Worm (Caenorhabditis elegans) whole organism, late embryonic: Measurements from ENCODE around the gene C49A9.9.

ENCODE experiments used
- C38D4.7 ChIP-seq: fragments of 200-800 bp; sonication (Bioruptor generic); optimal IDR thresholded peaks from 2 replicates; lab custom pipeline; 2018; ENCODE audit warnings: mild to moderate bottlenecking, missing genetic modification characterization, moderate library complexity, missing compliant biosample characterization
- F13H6.1 ChIP-seq: sonication (generic microtip); optimal IDR thresholded peaks from 2 replicates; lab custom pipeline; 2016; ENCODE audit warnings: missing genetic modification characterization, missing compliant biosample characterization
- K02D7.2 ChIP-seq: sonication (generic microtip); optimal IDR thresholded peaks from 2 replicates; lab custom pipeline; 2017; ENCODE audit warnings: mild to moderate bottlenecking, missing genetic modification characterization, missing compliant biosample characterization
- Y22D7AL.16 ChIP-seq: sonication (generic microtip); optimal IDR thresholded peaks from 2 replicates; lab custom pipeline; 2016; ENCODE audit warnings: missing genetic modification characterization, missing compliant biosample characterization
- ahr-1 ChIP-seq: sonication (generic microtip); optimal IDR thresholded peaks from 2 replicates; lab custom pipeline; 2016; ENCODE audit warnings: missing genetic modification characterization, missing compliant biosample characterization
- ama-1 ChIP-seq: fragments of 150-350 bp; optimal IDR thresholded peaks from 2 replicates; lab custom pipeline; 2014
- ceh-14 ChIP-seq: sonication (generic microtip); optimal IDR thresholded peaks from 2 replicates; lab custom pipeline; 2016; ENCODE audit warnings: missing genotype, missing genetic modification characterization, missing compliant biosample characterization
- ceh-24 ChIP-seq: sonication (generic microtip); optimal IDR thresholded peaks from 2 replicates; lab custom pipeline; 2016; ENCODE audit warnings: mild to moderate bottlenecking, missing genetic modification characterization, missing compliant biosample characterization
- ceh-30 ChIP-seq: fragments of 150-350 bp; optimal IDR thresholded peaks from 2 replicates; lab custom pipeline; 2014; ENCODE audit warnings: missing biosample characterization, missing genetic modification characterization
- ceh-31 ChIP-seq: sonication (generic microtip); optimal IDR thresholded peaks from 2 replicates; lab custom pipeline; 2016; ENCODE audit warnings: missing genetic modification characterization, missing compliant biosample characterization
- ceh-34 ChIP-seq: sonication (generic microtip); optimal IDR thresholded peaks from 2 replicates; lab custom pipeline; 2016; ENCODE audit warnings: mild to moderate bottlenecking, missing genetic modification characterization, missing compliant biosample characterization
- ceh-9 ChIP-seq: sonication (generic microtip); optimal IDR thresholded peaks from 2 replicates; lab custom pipeline; 2016; ENCODE audit warnings: mild to moderate bottlenecking, missing genetic modification characterization, inconsistent platforms, missing compliant biosample characterization
- elt-2 ChIP-seq: sonication (generic microtip); optimal IDR thresholded peaks from 2 replicates; lab custom pipeline; 2016; ENCODE audit warnings: missing genetic modification reagents, missing genetic modification characterization, missing compliant biosample characterization
- elt-4 ChIP-seq: sonication (generic microtip); optimal IDR thresholded peaks from 2 replicates; lab custom pipeline; 2016; ENCODE audit warnings: missing genetic modification characterization, missing compliant biosample characterization
- eyg-1 ChIP-seq: sonication (generic microtip); optimal IDR thresholded peaks from 2 replicates; lab custom pipeline; 2016; ENCODE audit warnings: missing genotype, missing genetic modification characterization, missing compliant biosample characterization
- fkh-10 ChIP-seq: fragments of 150-350 bp; optimal IDR thresholded peaks from 2 replicates; lab custom pipeline; 2014; ENCODE audit warnings: missing biosample characterization, missing genetic modification reagents, missing genetic modification characterization
- gmeb-2 ChIP-seq: sonication (generic microtip); optimal IDR thresholded peaks from 2 replicates; lab custom pipeline; 2016; ENCODE audit warnings: missing genetic modification characterization, inconsistent platforms, missing compliant biosample characterization
- hlh-30 ChIP-seq: sonication (generic microtip); optimal IDR thresholded peaks from 2 replicates; lab custom pipeline; 2017; ENCODE audit warnings: antibody characterized with exemption, missing genetic modification characterization, missing compliant biosample characterization; ENCODE audit not compliant: insufficient read depth
- hlh-6 ChIP-seq: sonication (generic microtip); optimal IDR thresholded peaks from 2 replicates; lab custom pipeline; 2016; ENCODE audit warnings: missing genotype, missing genetic modification characterization, missing compliant biosample characterization
- hlh-8 ChIP-seq: sonication (generic microtip); optimal IDR thresholded peaks from 2 replicates; lab custom pipeline; 2016; ENCODE audit warnings: missing genotype, missing genetic modification characterization, missing compliant biosample characterization
- lin-11 ChIP-seq: fragments of 200-800 bp; sonication (Bioruptor generic); optimal IDR thresholded peaks from 2 replicates; lab custom pipeline; 2018; ENCODE audit warnings: mild to moderate bottlenecking, missing genetic modification characterization, missing compliant biosample characterization
- madf-2 ChIP-seq: sonication (generic microtip); optimal IDR thresholded peaks from 2 replicates; lab custom pipeline; 2017; ENCODE audit warnings: missing genetic modification characterization, missing compliant biosample characterization
- mec-3 ChIP-seq: sonication (generic microtip); optimal IDR thresholded peaks from 2 replicates; lab custom pipeline; 2016; ENCODE audit warnings: borderline replicate concordance, missing genetic modification characterization, missing compliant biosample characterization
- nfya-1 ChIP-seq: sonication (generic microtip); optimal IDR thresholded peaks from 2 replicates; lab custom pipeline; 2017; ENCODE audit warnings: missing genetic modification characterization, mild to moderate bottlenecking, missing compliant biosample characterization, antibody characterized with exemption, moderate library complexity
- nhr-11 ChIP-seq: fragments of 150-350 bp; optimal IDR thresholded peaks from 2 replicates; lab custom pipeline; 2014; ENCODE audit warnings: missing biosample characterization, missing genetic modification characterization
- npax-4 ChIP-seq: sonication (generic microtip); optimal IDR thresholded peaks from 2 replicates; lab custom pipeline; 2016; ENCODE audit warnings: missing genetic modification characterization, missing compliant biosample characterization
- pat-9 ChIP-seq: fragments of 200-800 bp; sonication (Bioruptor generic); optimal IDR thresholded peaks from 2 replicates; lab custom pipeline; 2018; ENCODE audit warnings: mild to moderate bottlenecking, missing genetic modification characterization, moderate library complexity, missing compliant biosample characterization
- pax-1 ChIP-seq: fragments of 150-350 bp; optimal IDR thresholded peaks from 2 replicates; lab custom pipeline; 2014; ENCODE audit warnings: missing biosample characterization, missing genetic modification characterization
- pha-4 ChIP-seq: fragments of 150-350 bp; optimal IDR thresholded peaks from 2 replicates; lab custom pipeline; 2018; ENCODE audit warnings: missing biosample characterization, missing genetic modification reagents, missing genetic modification characterization
- pros-1 ChIP-seq: fragments of 150-350 bp; optimal IDR thresholded peaks from 2 replicates; lab custom pipeline; 2014; ENCODE audit warnings: missing biosample characterization, missing genetic modification reagents, missing genetic modification characterization
- ref-2 ChIP-seq: sonication (generic microtip); optimal IDR thresholded peaks from 2 replicates; lab custom pipeline; 2016; ENCODE audit warnings: missing genetic modification characterization, missing compliant biosample characterization
- rnt-1 ChIP-seq: sonication (generic microtip); optimal IDR thresholded peaks from 2 replicates; lab custom pipeline; 2016; ENCODE audit warnings: missing genetic modification characterization, missing compliant biosample characterization
- sdc-2 ChIP-seq: sonication (generic microtip); optimal IDR thresholded peaks from 2 replicates; lab custom pipeline; 2016; ENCODE audit warnings: missing genotype, missing genetic modification characterization, missing compliant biosample characterization
- tbx-2 ChIP-seq: sonication (generic microtip); optimal IDR thresholded peaks from 2 replicates; lab custom pipeline; 2016; ENCODE audit warnings: missing genetic modification characterization, missing compliant biosample characterization
- tbx-7 ChIP-seq: sonication (generic microtip); optimal IDR thresholded peaks from 2 replicates; lab custom pipeline; 2016; ENCODE audit warnings: missing genotype, missing genetic modification characterization, missing compliant biosample characterization
- ttx-3 ChIP-seq: sonication (generic microtip); optimal IDR thresholded peaks from 2 replicates; lab custom pipeline; 2016; ENCODE audit warnings: missing genetic modification reagents, missing genetic modification characterization, missing compliant biosample characterization
- unc-3 ChIP-seq, 2 experiments: fragments of 200-800 bp in 1 of 2; sonication (Bioruptor generic) in 1 of 2; sonication (generic microtip) in 1 of 2; conservative IDR thresholded peaks in 1 of 2; optimal IDR thresholded peaks in 1 of 2; 2 replicates each; pipeline versions ENCODE4 v1.3.6 to Lab custom; 2016 to 2022; ENCODE audit warnings: missing compliant biosample characterization in 2 of 2, missing genetic modification characterization in 2 of 2, missing genetic modification reagents in 1 of 2
- unc-42 ChIP-seq: sonication (generic microtip); optimal IDR thresholded peaks from 2 replicates; lab custom pipeline; 2016; ENCODE audit warnings: missing genotype, missing genetic modification characterization, missing compliant biosample characterization
- unc-55 ChIP-seq: sonication (generic microtip); optimal IDR thresholded peaks from 2 replicates; lab custom pipeline; 2017; ENCODE audit warnings: missing biosample characterization, missing genetic modification reagents, missing genetic modification characterization
- unc-86 ChIP-seq: sonication (generic microtip); optimal IDR thresholded peaks from 2 replicates; lab custom pipeline; 2016; ENCODE audit warnings: missing genetic modification characterization, missing compliant biosample characterization
- ztf-16 ChIP-seq: sonication (generic microtip); optimal IDR thresholded peaks from 2 replicates; lab custom pipeline; 2017; ENCODE audit warnings: missing genetic modification characterization, missing compliant biosample characterization

Gene C49A9.9

DNA sequence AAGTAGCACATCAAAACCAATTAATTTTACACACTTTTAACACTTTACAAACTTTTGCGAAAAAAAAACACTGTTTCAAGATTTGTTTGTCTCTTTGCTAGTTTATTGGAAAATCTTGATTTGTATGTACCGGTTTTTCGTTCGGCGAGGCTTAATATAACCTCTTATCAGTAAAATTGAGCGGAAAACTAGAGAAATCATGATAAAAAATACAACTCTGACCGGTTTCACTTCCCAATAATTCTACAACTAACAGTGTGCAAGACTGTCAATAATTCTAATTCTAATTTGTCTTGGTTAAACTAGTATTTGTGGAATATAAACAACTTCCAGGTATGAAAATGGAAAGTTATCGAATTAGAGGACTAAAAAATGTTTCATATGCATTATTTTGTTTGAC, 4.7 kb downstream of the C49A9.9 start, which contains the start of gene C49A9.3:
Gene C49A9.3 (plus strand): TSS at position 212 of the 400 bp plus-strand sequence.
- TF ChIP-seq hlh-6 (tag; lab: Kevin White, UChicago) (no peak), ama-1 (lab: Kevin White, UChicago) (no peak), unc-3 (GFP tag; conservative IDR thresholded peaks at IDR 0.05; lab: Robert Waterston, UW) (no peak), unc-3 (tag; optimal IDR thresholded peaks at IDR 0.05; lab: Kevin White, UChicago) (no peak), sdc-2 (no peak), nhr-11 (tag; lab: Kevin White, UChicago) (no peak), Y22D7AL.16 (tag; lab: Kevin White, UChicago) (no peak), ceh-14 (tag; lab: Kevin White, UChicago) (no peak), pax-1 (tag; lab: Kevin White, UChicago) (no peak), ceh-34 (tag; lab: Kevin White, UChicago) (no peak), madf-2 (tag; lab: Kevin White, UChicago) (no peak)

DNA sequence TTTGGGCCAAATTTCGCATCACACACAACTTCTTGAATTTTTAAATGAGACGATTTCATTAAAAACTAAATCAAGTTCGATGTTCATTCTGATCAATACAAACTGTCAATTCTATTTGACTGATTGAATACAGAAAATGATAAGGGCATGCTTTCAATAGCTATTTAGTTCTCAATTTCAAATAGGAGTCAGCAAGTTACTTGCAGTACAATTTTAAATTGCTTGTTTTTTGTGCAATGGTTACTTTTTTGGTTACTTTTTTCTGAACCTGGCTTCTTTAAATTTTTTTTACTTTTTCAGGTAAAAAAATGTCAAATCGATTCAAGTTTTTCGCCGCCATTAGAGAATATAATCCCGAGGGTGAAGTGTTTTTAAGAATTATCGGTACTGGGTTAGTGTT, 8.0 kb downstream of the C49A9.9 start, which contains the start of gene C49A9.2:
Gene C49A9.2 (plus strand): TSS at position 301 of the 400 bp plus-strand sequence.
- TF ChIP-seq eyg-1 (no peak), ttx-3 (tag; lab: Kevin White, UChicago) (no peak), npax-4 (tag; lab: Kevin White, UChicago) (no peak), C38D4.7 (GFP tag; lab: Kevin White, UChicago) (no peak), ceh-24 (no peak), ztf-16 (tag; lab: Kevin White, UChicago) (no peak), ceh-9 (no peak), hlh-30 (tag; lab: Kevin White, UChicago) (no peak), tbx-7 (tag; lab: Kevin White, UChicago) (no peak), elt-4 (tag; lab: Kevin White, UChicago) (no peak), ahr-1 (tag; lab: Kevin White, UChicago) (no peak), ceh-14 (tag; lab: Kevin White, UChicago) (no peak), hlh-8 (tag; lab: Kevin White, UChicago) (no peak), nhr-11 (tag; lab: Kevin White, UChicago) (no peak), pros-1 (tag; lab: Kevin White, UChicago) (no peak), ama-1 (lab: Kevin White, UChicago) (no peak)

DNA sequence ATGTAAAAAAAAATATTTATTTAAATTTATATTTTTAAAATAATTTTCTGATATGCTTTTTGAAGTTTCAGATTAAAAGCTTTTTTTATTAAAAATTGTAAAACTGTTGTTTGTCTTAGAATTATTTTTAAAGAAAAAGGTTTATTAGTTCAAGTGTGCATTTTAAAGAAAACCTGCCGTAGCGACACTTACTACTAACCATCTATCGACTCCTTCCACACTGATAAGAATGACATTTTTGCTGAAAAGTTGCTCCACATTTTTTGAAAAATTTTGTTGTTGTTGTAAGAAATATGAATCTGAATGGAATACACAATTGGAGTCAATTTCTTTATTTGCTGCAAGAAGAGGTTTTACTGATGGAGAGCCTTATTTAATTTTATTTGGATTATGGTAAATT, 10.8 kb downstream of the C49A9.9 start, which contains the start of gene C49A9.1:
Gene C49A9.1 (plus strand): TSS at position 217 of the 400 bp plus-strand sequence.
- no peak for TF ChIP-seq gmeb-2 (tag; lab: Kevin White, UChicago)
- TF ChIP-seq eyg-1 = no peak
- TF ChIP-seq hlh-6 (tag; lab: Kevin White, UChicago) = no peak
- no peak for TF ChIP-seq mec-3 (tag; lab: Kevin White, UChicago)
- no peak for TF ChIP-seq ztf-16 (tag; lab: Kevin White, UChicago)
- TF ChIP-seq elt-2 (tag; lab: Kevin White, UChicago) = no peak
- no peak for TF ChIP-seq hlh-30 (tag; lab: Kevin White, UChicago)
- TF ChIP-seq fkh-10 (GFP tag; lab: Kevin White, UChicago) = no peak
- TF ChIP-seq unc-55 (GFP tag; lab: Kevin White, UChicago) = no peak
- no peak for TF ChIP-seq K02D7.2 (tag; lab: Kevin White, UChicago)
- TF ChIP-seq npax-4 (tag; lab: Kevin White, UChicago) = no peak
- no peak for TF ChIP-seq pax-1 (tag; lab: Kevin White, UChicago)
- no peak for TF ChIP-seq rnt-1
- no peak for TF ChIP-seq unc-86
- TF ChIP-seq ref-2 (tag; lab: Kevin White, UChicago) = no peak
- TF ChIP-seq sdc-2 = no peak
- no peak for TF ChIP-seq nfya-1 (tag; lab: Kevin White, UChicago)
- TF ChIP-seq pat-9 (tag; lab: Kevin White, UChicago) = no peak
- TF ChIP-seq ttx-3 (tag; lab: Kevin White, UChicago) = no peak
- TF ChIP-seq, all 69 proteins: peak for 0

DNA sequence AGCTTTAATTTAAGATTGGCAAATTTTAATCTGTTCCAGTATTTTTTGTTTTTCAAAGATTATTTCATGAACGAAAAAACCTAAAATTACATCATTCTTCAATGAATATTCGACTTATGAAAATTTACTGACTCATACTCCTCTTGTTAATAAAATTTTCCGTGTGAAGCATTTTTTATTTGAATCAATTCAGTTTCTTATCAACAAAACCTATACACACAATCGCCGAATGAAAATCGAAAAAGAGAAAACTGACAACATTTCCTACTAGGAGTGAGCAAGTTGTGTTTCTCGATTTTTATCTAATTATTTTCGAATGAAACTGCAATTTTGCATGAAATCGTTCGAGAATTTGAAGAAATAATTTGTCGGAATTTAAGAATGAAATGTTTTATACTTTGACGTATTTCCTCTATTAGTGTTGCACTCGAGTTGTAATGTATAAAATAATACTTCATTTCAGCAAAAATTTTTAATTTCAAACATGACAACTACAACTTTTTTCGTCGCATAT, 13.4 kb downstream of the C49A9.9 start, which contains the start of gene F58F9.4:
Gene F58F9.4 (plus strand): TSS at position 464 of the 514 bp plus-strand sequence.
- TF ChIP-seq F13H6.1 (tag; lab: Kevin White, UChicago) = no peak
- TF ChIP-seq ceh-30 = no peak
- TF ChIP-seq unc-42 (tag; lab: Kevin White, UChicago) = no peak
- TF ChIP-seq nfya-1 (tag; lab: Kevin White, UChicago) = no peak
- TF ChIP-seq tbx-2 (tag; lab: Kevin White, UChicago) = no peak
- no peak for TF ChIP-seq nhr-11 (tag; lab: Kevin White, UChicago)
- no peak for TF ChIP-seq eyg-1
- no peak for TF ChIP-seq hlh-8 (tag; lab: Kevin White, UChicago)
- TF ChIP-seq npax-4 (tag; lab: Kevin White, UChicago) = no peak
- TF ChIP-seq pat-9 (tag; lab: Kevin White, UChicago) = no peak
- no peak for TF ChIP-seq ttx-3 (tag; lab: Kevin White, UChicago)
- TF ChIP-seq rnt-1 = no peak
- TF ChIP-seq pha-4 (tag; lab: Kevin White, UChicago) = no peak
- TF ChIP-seq unc-3 (GFP tag; conservative IDR thresholded peaks at IDR 0.05; lab: Robert Waterston, UW) = no peak
- no peak for TF ChIP-seq unc-3 (tag; optimal IDR thresholded peaks at IDR 0.05; lab: Kevin White, UChicago)
- TF ChIP-seq K02D7.2 (tag; lab: Kevin White, UChicago) = no peak
- no peak for TF ChIP-seq ceh-31 (tag; lab: Kevin White, UChicago)
- no peak for TF ChIP-seq ama-1 (lab: Kevin White, UChicago)
- no peak for TF ChIP-seq lin-11 (tag; lab: Kevin White, UChicago)
- TF ChIP-seq ztf-16 (tag; lab: Kevin White, UChicago) = no peak
